Fruit fly (Drosophila melanogaster): ENCODE data around the gene CadN.

- TF ChIP-seq Myc (optimal IDR thresholded peaks at IDR 0.05) (no peak), ttk (optimal IDR thresholded peaks at IDR 0.05) (no peak), Sin3A (optimal IDR thresholded peaks at IDR 0.05) (no peak), h (optimal IDR thresholded peaks at IDR 0.05) (no peak), psq (optimal IDR thresholded peaks at IDR 0.05) (no peak), insv (optimal IDR thresholded peaks at IDR 0.05) (no peak)
Observed at dm6 chr2L:17745472-17745871, 32.7 kb downstream of the CadN start.

Measured in Kc167 (cell line).